Fruit fly (Drosophila melanogaster): ENCODE data around the gene chm.

The chm gene

DNA sequence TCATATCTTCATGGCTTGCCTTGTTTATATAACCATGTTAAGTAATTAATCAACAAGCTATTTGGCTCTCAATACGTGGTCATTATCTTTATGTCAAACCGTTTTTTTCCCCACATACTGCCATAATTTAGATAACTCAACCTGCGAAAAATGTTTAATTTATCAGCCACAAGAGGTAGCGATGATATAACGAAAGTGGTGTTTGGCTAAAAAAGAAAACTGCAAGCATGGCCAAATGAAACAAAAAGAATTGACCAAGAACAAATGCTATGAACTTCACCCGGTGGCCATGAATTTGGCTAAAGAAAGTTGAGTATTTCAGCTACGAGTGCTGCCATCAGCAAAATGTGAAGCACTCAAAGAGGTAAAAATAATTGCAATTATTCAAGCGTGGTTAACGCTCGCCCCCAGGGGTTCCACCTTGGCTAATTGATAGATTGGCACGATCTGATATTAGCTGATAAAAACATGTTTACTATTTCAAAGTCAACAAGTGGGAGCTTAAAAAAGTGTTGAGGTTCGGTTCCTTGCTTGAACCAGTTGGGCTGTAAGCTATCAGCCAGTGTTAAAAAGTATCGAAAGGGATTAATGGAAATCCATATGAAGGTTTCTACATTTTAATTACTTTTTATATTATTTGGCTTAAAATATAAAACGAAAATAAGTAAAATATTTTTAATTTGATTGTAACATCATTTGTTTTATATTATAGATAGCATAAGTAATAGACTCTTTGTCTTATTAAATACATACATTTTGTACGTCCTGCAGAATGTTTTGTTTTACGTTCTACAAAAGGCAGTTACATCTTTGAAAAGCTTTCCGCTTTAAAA, 24.5 kb downstream of the chm start (continued):
- TF ChIP-seq CG12071 (GFP tag; optimal IDR thresholded peaks at IDR 0.05) (peak; percentile 75), h (optimal IDR thresholded peaks at IDR 0.05) (no peak), CG17359 (tag; optimal IDR thresholded peaks at IDR 0.05) (peak; percentile 80), CG4328 (GFP tag; optimal IDR thresholded peaks at IDR 0.05) (peak; percentile 72)

DNA sequence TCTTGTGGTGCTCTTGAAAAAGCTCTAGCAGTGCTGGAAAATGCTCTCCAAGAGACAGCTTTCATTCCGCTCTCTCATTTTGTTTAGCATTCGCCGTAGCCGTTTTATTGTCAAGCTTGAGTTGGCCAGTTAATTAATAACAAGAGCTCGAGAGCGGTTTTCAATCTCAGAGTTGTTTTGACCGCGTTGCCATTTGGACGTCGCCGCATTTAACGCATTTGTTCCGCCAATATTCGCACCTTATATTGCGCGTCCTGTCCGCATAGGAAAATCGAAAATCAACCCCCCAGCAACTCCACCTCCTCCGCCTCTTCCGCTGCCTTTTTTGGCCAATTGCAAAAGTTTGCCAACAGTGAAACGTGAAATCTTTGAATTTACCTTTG, 25.1 kb downstream of the chm start, which contains the start of gene CG5973:
TSS of gene CG5973 (plus strand) at position 168 of the 383 bp plus-strand sequence.
- TF ChIP-seq CG12391 (tag; optimal IDR thresholded peaks at IDR 0.05) (no peak), rib (GFP tag; IDR thresholded peaks at IDR 0.05) (peak; percentile 44; the same call in 1 of the 2 replicates), bbx (GFP tag; IDR thresholded peaks at IDR 0.05; ENCODE audit: partially characterized antibody) (peak; percentile 34; the same call in 1 of the 2 replicates), Aef1 (GFP tag; IDR thresholded peaks at IDR 0.05) (no peak), CG17328 (GFP tag; IDR thresholded peaks at IDR 0.05) (0 out of 2 replicates have a peak, but pooled peaks have one; percentile 9), Gsc (GFP tag; IDR thresholded peaks at IDR 0.05) (no peak), stc (GFP tag; IDR thresholded peaks at IDR 0.05) (0 out of 2 replicates have a peak, but pooled peaks have one; percentile 35), CG8290 (GFP tag; optimal IDR thresholded peaks at IDR 0.05) (no peak), CG8290 (tag; optimal IDR thresholded peaks at IDR 0.05) (peak in 1 of 2 experiments; percentile 3), CG14050 (GFP tag; IDR thresholded peaks at IDR 0.05) (0 out of 3 replicates have a peak, but pooled peaks have one; percentile 19), CG16815 (GFP tag; optimal IDR thresholded peaks at IDR 0.05) (no peak), amos (GFP tag; IDR thresholded peaks at IDR 0.05; ENCODE audit: partially characterized antibody) (peak; percentile 44; the same call in 1 of the 2 replicates), CG2889 (GFP tag; IDR thresholded peaks at IDR 0.05) (no peak), CG42726 (GFP tag; IDR thresholded peaks at IDR 0.05; ENCODE audit: partially characterized antibody) (peak; percentile 34; the same call in 1 of the 2 replicates), Doc2 (GFP tag; IDR thresholded peaks at IDR 0.05) (no peak), CG3847 (GFP tag; IDR thresholded peaks at IDR 0.05) (no peak), onecut (GFP tag; IDR thresholded peaks at IDR 0.05) (peak; percentile 25; the same call in 1 of the 2 replicates), fd102C (GFP tag; optimal IDR thresholded peaks at IDR 0.05) (no peak), CG6854 (GFP tag; optimal IDR thresholded peaks at IDR 0.05) (no peak), Trl (optimal IDR thresholded peaks at IDR 0.05) (peak; percentile 59 to 76), Trl (GFP tag; optimal IDR thresholded peaks at IDR 0.05) (no peak), stwl (tag; optimal IDR thresholded peaks at IDR 0.05) (no peak), Dref (GFP tag; IDR thresholded peaks at IDR 0.05) (no peak), bowl (GFP tag; IDR thresholded peaks at IDR 0.05) (no peak), btn (GFP tag; optimal IDR thresholded peaks at IDR 0.05) (no peak), lmd (GFP tag; IDR thresholded peaks at IDR 0.05) (no peak), chinmo (GFP tag; IDR thresholded peaks at IDR 0.05; ENCODE audit: partially characterized antibody) (peak; percentile 71; the same call in 1 of the 4 replicates), CG3163 (GFP tag; optimal IDR thresholded peaks at IDR 0.05) (no peak), CG8388 (GFP tag; optimal IDR thresholded peaks at IDR 0.05) (no peak), gcm2 (GFP tag; optimal IDR thresholded peaks at IDR 0.05) (no peak), CG10267 (tag; optimal IDR thresholded peaks at IDR 0.05) (peak; percentile 8), dati (GFP tag; IDR thresholded peaks at IDR 0.05) (no peak), tgo (GFP tag; IDR thresholded peaks at IDR 0.05) (no peak), CG10321 (GFP tag; IDR thresholded peaks at IDR 0.05) (no peak), Rfx (GFP tag; IDR thresholded peaks at IDR 0.05) (0 out of 2 replicates have a peak, but pooled peaks have one; percentile 18), Awh (GFP tag; IDR thresholded peaks at IDR 0.05) (0 out of 2 replicates have a peak, but pooled peaks have one; percentile 10), tna (GFP tag; IDR thresholded peaks at IDR 0.05; ENCODE audit: partially characterized antibody) (0 out of 2 replicates have a peak, but pooled peaks have one; percentile 32), dm (GFP tag; optimal IDR thresholded peaks at IDR 0.05) (no peak), D19A (tag; optimal IDR thresholded peaks at IDR 0.05) (no peak), nom (GFP tag; optimal IDR thresholded peaks at IDR 0.05) (peak; percentile 53), Vsx1 (GFP tag; optimal IDR thresholded peaks at IDR 0.05) (peak; percentile 11), Lim3 (GFP tag; IDR thresholded peaks at IDR 0.05) (no peak), Bgb (GFP tag; IDR thresholded peaks at IDR 0.05; ENCODE audit: partially characterized antibody) (peak; percentile 23; the same call in 1 of the 2 replicates), mirr (GFP tag; optimal IDR thresholded peaks at IDR 0.05) (no peak)

Data from whole organism, embryonic.